Worm (Caenorhabditis elegans) whole organism, young adult: ENCODE measurements around the gene vang-1.

ENCODE experiments used
- B0035.1 ChIP-seq: sonication (generic microtip); optimal IDR thresholded peaks from 2 replicates; lab custom pipeline; 2016; ENCODE audit warnings: missing genetic modification characterization, mild to moderate bottlenecking, missing compliant biosample characterization, missing genotype, missing genetic modification reagents
- B0261.1 ChIP-seq: sonication (generic microtip); optimal IDR thresholded peaks from 2 replicates; lab custom pipeline; 2016; ENCODE audit warnings: mild to moderate bottlenecking, missing genetic modification characterization, moderate library complexity, missing compliant biosample characterization
- D2030.7 ChIP-seq: fragments of 200-800 bp; sonication (Bioruptor generic); IDR thresholded peaks from 2 replicates; pipeline ENCODE4 v1.3.6; 2022; ENCODE audit warnings: missing genetic modification reagents, missing genetic modification characterization, missing compliant biosample characterization
- F23B12.7 ChIP-seq: sonication (generic microtip); optimal IDR thresholded peaks from 2 replicates; lab custom pipeline; 2017; ENCODE audit warnings: missing genetic modification characterization, mild to moderate bottlenecking, missing compliant biosample characterization, antibody characterized with exemption, moderate library complexity; ENCODE audit not compliant: insufficient read depth
- F55B11.4 ChIP-seq: sonication (generic microtip); optimal IDR thresholded peaks from 2 replicates; lab custom pipeline; 2016; ENCODE audit warnings: missing compliant biosample characterization, missing genetic modification characterization, borderline replicate concordance; ENCODE audit not compliant: insufficient read depth
- F57C9.4 ChIP-seq: sonication (generic microtip); optimal IDR thresholded peaks from 2 replicates; lab custom pipeline; 2017; ENCODE audit warnings: mild to moderate bottlenecking, missing genetic modification characterization, missing compliant biosample characterization
- K12H6.12 ChIP-seq: fragments of 200-800 bp; sonication (Bioruptor generic); optimal IDR thresholded peaks from 2 replicates; lab custom pipeline; 2018; ENCODE audit warnings: mild to moderate bottlenecking, missing genetic modification characterization, missing compliant biosample characterization
- T07F8.4 ChIP-seq: sonication (generic microtip); optimal IDR thresholded peaks from 2 replicates; lab custom pipeline; 2016; ENCODE audit warnings: mild to moderate bottlenecking, missing genetic modification characterization, moderate library complexity, missing compliant biosample characterization
- Y53F4B.3 ChIP-seq: fragments of 200-800 bp; sonication (Bioruptor generic); IDR thresholded peaks from 2 replicates; pipeline ENCODE4 v1.3.6; 2022; ENCODE audit warnings: missing genetic modification reagents, missing genetic modification characterization, missing compliant biosample characterization
- Y53G8AR.9 ChIP-seq: fragments of 200-800 bp; sonication (Bioruptor generic); conservative IDR thresholded peaks from 2 replicates; pipeline ENCODE4 v1.3.6; 2022; ENCODE audit warnings: missing genetic modification reagents, missing genetic modification characterization, missing compliant biosample characterization
- Y79H2A.3 ChIP-seq: fragments of 200-800 bp; sonication (Bioruptor generic); conservative IDR thresholded peaks from 2 replicates; pipeline ENCODE4 v1.3.6; 2022; ENCODE audit warnings: missing genetic modification reagents, missing genetic modification characterization, missing compliant biosample characterization
- attf-3 ChIP-seq: fragments of 200-800 bp; sonication (Bioruptor generic); conservative IDR thresholded peaks from 2 replicates; pipeline ENCODE4 v1.3.6; 2022; ENCODE audit warnings: missing genetic modification reagents, missing genetic modification characterization, missing compliant biosample characterization
- attf-6 ChIP-seq: fragments of 200-800 bp; sonication (Bioruptor generic); IDR thresholded peaks from 2 replicates; pipeline ENCODE4 v1.3.6; 2022; ENCODE audit warnings: missing genetic modification reagents, missing genetic modification characterization, missing compliant biosample characterization
- bed-2 ChIP-seq: fragments of 200-800 bp; sonication (Bioruptor generic); IDR thresholded peaks from 2 replicates; pipeline ENCODE4 v1.3.6; 2022; ENCODE audit warnings: missing genetic modification reagents, missing genetic modification characterization, missing compliant biosample characterization
- ccch-3 ChIP-seq: fragments of 200-800 bp; sonication (Bioruptor generic); optimal IDR thresholded peaks from 2 replicates; lab custom pipeline; 2018; ENCODE audit warnings: mild to moderate bottlenecking, missing genetic modification characterization, missing compliant biosample characterization
- ceh-58 ChIP-seq: fragments of 200-800 bp; sonication (Bioruptor generic); IDR thresholded peaks from 2 replicates; pipeline ENCODE4 v1.3.6; 2022; ENCODE audit warnings: missing genetic modification characterization, missing compliant biosample characterization
- ceh-91 ChIP-seq: fragments of 200-800 bp; sonication (Bioruptor generic); IDR thresholded peaks from 2 replicates; pipeline ENCODE4 v1.3.6; 2022; ENCODE audit warnings: missing genetic modification reagents, missing genetic modification characterization, missing compliant biosample characterization
- chd-7 ChIP-seq: sonication (generic microtip); optimal IDR thresholded peaks from 2 replicates; lab custom pipeline; 2016; ENCODE audit warnings: mild to moderate bottlenecking, missing genetic modification characterization, moderate library complexity, missing compliant biosample characterization
- egl-18 ChIP-seq: fragments of 200-800 bp; sonication (Bioruptor generic); IDR thresholded peaks from 2 replicates; pipeline ENCODE4 v1.3.6; 2022; ENCODE audit warnings: missing genetic modification reagents, missing genetic modification characterization, missing compliant biosample characterization
- egl-44 ChIP-seq: fragments of 200-800 bp; sonication (Bioruptor generic); IDR thresholded peaks from 2 replicates; pipeline ENCODE4 v1.3.6; 2022; ENCODE audit warnings: missing genetic modification reagents, missing genetic modification characterization, missing compliant biosample characterization
- ets-4 ChIP-seq: fragments of 200-800 bp; sonication (Bioruptor generic); optimal IDR thresholded peaks from 2 replicates; lab custom pipeline; 2018; ENCODE audit warnings: mild to moderate bottlenecking, missing genetic modification characterization, missing compliant biosample characterization
- fkh-3 ChIP-seq: sonication (generic microtip); optimal IDR thresholded peaks from 2 replicates; lab custom pipeline; 2016; ENCODE audit warnings: mild to moderate bottlenecking, missing genetic modification characterization, missing compliant biosample characterization
- lag-1 ChIP-seq: fragments of 200-800 bp; sonication (Bioruptor generic); IDR thresholded peaks from 2 replicates; pipeline ENCODE4 v1.3.6; 2022; ENCODE audit warnings: missing genetic modification reagents, missing genetic modification characterization, missing compliant biosample characterization
- lin-26 ChIP-seq: fragments of 200-800 bp; sonication (Bioruptor generic); IDR thresholded peaks from 2 replicates; pipeline ENCODE4 v1.3.6; 2022; ENCODE audit warnings: missing genetic modification reagents, missing genetic modification characterization, missing compliant biosample characterization
- lin-54 ChIP-seq: fragments of 200-800 bp; sonication (Bioruptor generic); optimal IDR thresholded peaks from 2 replicates; lab custom pipeline; 2018; ENCODE audit warnings: mild to moderate bottlenecking, missing genetic modification characterization, missing compliant biosample characterization
- nfyb-1 ChIP-seq: fragments of 200-800 bp; sonication (Bioruptor generic); IDR thresholded peaks from 2 replicates; pipeline ENCODE4 v1.3.6; 2022; ENCODE audit warnings: missing genetic modification reagents, missing genetic modification characterization, missing compliant biosample characterization
- nhr-90 ChIP-seq: sonication (generic microtip); optimal IDR thresholded peaks from 2 replicates; lab custom pipeline; 2016; ENCODE audit warnings: missing genotype, mild to moderate bottlenecking, missing genetic modification characterization, missing compliant biosample characterization
- rcor-1 ChIP-seq: fragments of 200-800 bp; sonication (Bioruptor generic); IDR thresholded peaks from 2 replicates; pipeline ENCODE4 v1.3.6; 2022; ENCODE audit warnings: missing genetic modification reagents, missing genetic modification characterization, missing compliant biosample characterization
- rec-8 ChIP-seq, 2 experiments: sonication (generic microtip); optimal IDR thresholded peaks; 2 replicates each; lab custom pipeline; 2016; ENCODE audit warnings: mild to moderate bottlenecking in 2 of 2, missing genetic modification characterization in 2 of 2, missing genetic modification reagents in 2 of 2, missing genotype in 2 of 2, missing biosample characterization in 1 of 2, missing compliant biosample characterization in 1 of 2, moderate library complexity in 1 of 2
- repo-1 ChIP-seq: sonication (generic microtip); optimal IDR thresholded peaks from 2 replicates; lab custom pipeline; 2017; ENCODE audit warnings: mild to moderate bottlenecking, missing genetic modification characterization, missing compliant biosample characterization
- sdz-38 ChIP-seq: sonication (generic microtip); optimal IDR thresholded peaks from 2 replicates; lab custom pipeline; 2016; ENCODE audit warnings: missing genotype, missing genetic modification characterization, missing compliant biosample characterization
- snpc-1.1 ChIP-seq: sonication (generic microtip); optimal IDR thresholded peaks from 2 replicates; lab custom pipeline; 2017; ENCODE audit warnings: missing genetic modification characterization, mild to moderate bottlenecking, missing compliant biosample characterization, antibody characterized with exemption, moderate library complexity, missing genotype, missing genetic modification reagents; ENCODE audit not compliant: insufficient read depth
- snpc-4 ChIP-seq, 5 experiments: fragments of 150-350 bp in 1 of 5; sonication (generic microtip) in 4 of 5; optimal IDR thresholded peaks; 2 replicates each; lab custom pipeline; 2014 to 2018; ENCODE audit warnings: missing genetic modification characterization in 5 of 5, missing biosample characterization in 3 of 5, antibody characterized with exemption in 2 of 5, mild to moderate bottlenecking in 2 of 5, missing compliant biosample characterization in 2 of 5, missing genotype in 2 of 5, moderate library complexity in 2 of 5, missing genetic modification reagents in 1 of 5
- sptf-2 ChIP-seq: fragments of 200-800 bp; sonication (Bioruptor generic); optimal IDR thresholded peaks from 2 replicates; lab custom pipeline; 2018; ENCODE audit warnings: mild to moderate bottlenecking, missing genetic modification characterization, missing compliant biosample characterization
- tlf-1 ChIP-seq: fragments of 200-800 bp; sonication (Bioruptor generic); optimal IDR thresholded peaks from 2 replicates; lab custom pipeline; 2018; ENCODE audit warnings: mild to moderate bottlenecking, missing genetic modification characterization, missing compliant biosample characterization
- unc-130 ChIP-seq: sonication (generic microtip); optimal IDR thresholded peaks from 2 replicates; lab custom pipeline; 2016; ENCODE audit warnings: missing genetic modification reagents, missing genetic modification characterization, missing compliant biosample characterization
- zfh-2 ChIP-seq: fragments of 200-800 bp; sonication (Bioruptor generic); conservative IDR thresholded peaks from 2 replicates; pipeline ENCODE4 v1.3.6; 2022; ENCODE audit warnings: missing genetic modification reagents, missing genetic modification characterization, missing compliant biosample characterization
- ztf-22 ChIP-seq: fragments of 200-800 bp; sonication (Bioruptor generic); optimal IDR thresholded peaks from 2 replicates; lab custom pipeline; 2018; ENCODE audit warnings: mild to moderate bottlenecking, missing genetic modification characterization, moderate library complexity, missing compliant biosample characterization
- ztf-26 ChIP-seq: sonication (generic microtip); optimal IDR thresholded peaks from 2 replicates; lab custom pipeline; 2017; ENCODE audit warnings: missing genetic modification characterization, missing compliant biosample characterization
- ztf-3 ChIP-seq: fragments of 200-800 bp; sonication (Bioruptor generic); optimal IDR thresholded peaks from 2 replicates; lab custom pipeline; 2018; ENCODE audit warnings: mild to moderate bottlenecking, missing genetic modification characterization, missing compliant biosample characterization

The vang-1 gene

ce11 chrX:2922602-2923203 is 37.0 kb downstream of the vang-1 start:
- no peak for TF ChIP-seq B0261.1 (tag; lab: Kevin White, UChicago)
- no peak for TF ChIP-seq B0035.1
- no peak for TF ChIP-seq egl-18 (GFP tag; lab: Robert Waterston, UW)
- no peak for TF ChIP-seq unc-130 (GFP tag; lab: Kevin White, UChicago)
- no peak for TF ChIP-seq F57C9.4
- TF ChIP-seq egl-44 = no peak
- no peak for TF ChIP-seq snpc-4 (GFP tag; optimal IDR thresholded peaks at IDR 0.05; lab: Kevin White, UChicago)
- TF ChIP-seq snpc-4 (tag; optimal IDR thresholded peaks at IDR 0.05; lab: Kevin White, UChicago) = no peak
- TF ChIP-seq lin-54 (GFP tag; lab: Kevin White, UChicago) = no peak
- TF ChIP-seq ceh-91 (GFP tag; lab: Robert Waterston, UW) = no peak
- no peak for TF ChIP-seq chd-7
- TF ChIP-seq F23B12.7 (tag; lab: Kevin White, UChicago) = no peak
- no peak for TF ChIP-seq attf-3 (GFP tag; lab: Robert Waterston, UW)
- no peak for TF ChIP-seq nhr-90 (tag; lab: Kevin White, UChicago)
- TF ChIP-seq Y53F4B.3 (GFP tag; lab: Robert Waterston, UW) = no peak

DNA sequence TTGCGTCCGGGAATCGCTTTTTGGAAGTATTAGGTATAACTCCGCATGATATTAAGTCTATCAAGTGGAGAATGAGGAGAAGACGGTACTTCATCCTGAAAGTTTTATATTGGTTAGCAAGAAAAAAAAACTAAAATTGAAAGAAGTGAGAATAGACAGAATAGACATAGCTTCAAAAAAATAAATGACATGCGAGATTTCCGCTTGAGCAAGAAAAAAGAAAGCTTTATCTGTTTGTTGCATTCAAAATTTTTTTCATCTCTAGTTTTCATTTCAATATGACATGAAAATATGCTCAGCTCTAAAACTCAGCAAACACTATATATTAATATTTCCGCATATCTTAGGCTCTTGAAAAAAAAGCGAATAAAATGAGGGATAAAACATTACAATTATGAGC is 38.2 kb downstream of the vang-1 start, which contains the start of gene hst-3.2:
hst-3.2 (minus strand) TSS at position 101 of the 400 bp plus-strand sequence.
- no peak for TF ChIP-seq fkh-3 (tag; lab: Kevin White, UChicago)

DNA sequence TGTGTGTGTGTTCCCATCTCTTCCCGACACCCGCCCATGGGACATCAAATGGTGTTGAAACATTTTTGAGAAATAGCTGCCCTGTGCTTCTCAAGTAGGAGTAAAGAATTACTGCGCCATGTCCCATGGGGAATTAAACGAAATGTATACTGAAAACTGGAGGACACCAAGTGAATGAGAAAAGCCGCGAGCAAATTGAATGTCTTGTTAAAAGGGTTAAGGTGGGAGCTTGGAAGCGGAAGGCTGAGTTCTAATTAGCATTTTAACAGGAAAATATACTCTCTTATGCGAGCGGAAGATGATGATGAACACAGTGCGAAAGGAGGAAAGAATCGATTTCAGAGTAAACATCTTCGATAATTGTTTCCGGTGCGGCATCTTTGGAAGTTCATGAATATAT is 38.8 kb downstream of the vang-1 start:
- TF ChIP-seq repo-1 (tag; lab: Kevin White, UChicago) (no peak), zfh-2 (GFP tag; lab: Robert Waterston, UW) (0 out of 2 replicates have a peak, but pooled peaks have one; percentile 27)

DNA sequence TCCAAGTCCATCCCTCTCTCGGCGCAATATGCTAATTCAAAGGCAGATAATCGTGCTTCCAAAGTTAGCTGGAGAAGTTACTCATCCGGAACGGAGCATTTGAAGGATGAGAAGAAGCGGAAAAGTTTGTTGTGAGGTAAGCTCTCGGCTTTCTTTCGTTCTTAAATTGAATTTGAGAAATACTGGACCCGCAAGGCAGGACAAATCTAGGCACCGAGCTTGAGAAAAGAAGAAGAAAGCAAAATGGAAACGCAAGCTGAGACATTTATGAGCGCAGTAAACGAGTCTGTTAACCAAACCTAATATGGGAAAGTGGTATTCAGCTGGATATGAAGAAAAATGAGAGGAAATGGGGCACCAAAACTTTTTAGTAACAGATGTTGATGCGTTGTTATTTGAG is 40.3 kb downstream of the vang-1 start:
- TF ChIP-seq ets-4 (GFP tag; lab: Kevin White, UChicago) = no peak
- TF ChIP-seq T07F8.4 = no peak
- no peak for TF ChIP-seq ztf-3
- TF ChIP-seq rec-8 (tag; optimal IDR thresholded peaks at IDR 0.05; lab: Kevin White, UChicago) = no peak
- no peak for TF ChIP-seq sptf-2 (GFP tag; lab: Kevin White, UChicago)

ce11 chrX:2927576-2927975 is 41.9 kb downstream of the vang-1 start:
- no peak for TF ChIP-seq Y79H2A.3 (GFP tag; lab: Robert Waterston, UW)
- TF ChIP-seq tlf-1 (GFP tag; lab: Kevin White, UChicago) = no peak
- no peak for TF ChIP-seq ztf-22 (GFP tag; lab: Kevin White, UChicago)
- no peak for TF ChIP-seq ccch-3 (GFP tag; lab: Kevin White, UChicago)
- TF ChIP-seq attf-6 (GFP tag; lab: Robert Waterston, UW) = no peak
- TF ChIP-seq D2030.7 (GFP tag; lab: Robert Waterston, UW) = no peak
- no peak for TF ChIP-seq rcor-1
- TF ChIP-seq lag-1 = no peak
- no peak for TF ChIP-seq snpc-1.1 (tag; lab: Kevin White, UChicago)
- TF ChIP-seq sdz-38 (tag; lab: Kevin White, UChicago) = no peak
- TF ChIP-seq K12H6.12 (tag; lab: Kevin White, UChicago) = no peak
- no peak for TF ChIP-seq B0261.1 (tag; lab: Kevin White, UChicago)
- no peak for TF ChIP-seq Y53G8AR.9 (GFP tag; lab: Robert Waterston, UW)
- no peak for TF ChIP-seq ceh-58 (GFP tag; lab: Robert Waterston, UW)
- no peak for TF ChIP-seq ztf-26 (tag; lab: Kevin White, UChicago)
- TF ChIP-seq rec-8 (tag; optimal IDR thresholded peaks at IDR 0.05; lab: Kevin White, UChicago) = no peak
- no peak for TF ChIP-seq nfyb-1 (GFP tag; lab: Robert Waterston, UW)
- TF ChIP-seq lin-26 (GFP tag; lab: Robert Waterston, UW) = no peak
- TF ChIP-seq bed-2 (GFP tag; lab: Robert Waterston, UW) = no peak
- no peak for TF ChIP-seq F55B11.4 (tag; lab: Kevin White, UChicago)
- TF ChIP-seq, all 124 proteins: peak for 0
